Worm (Caenorhabditis elegans) whole organism, mixed stage, embryonic: Measurements from ENCODE around the gene F20D6.6.

Experiments
- elt-1 ChIP-seq: sonication (generic microtip); optimal IDR thresholded peaks from 2 replicates; lab custom pipeline; 2017; ENCODE audit warnings: missing genetic modification characterization, mild to moderate bottlenecking, missing compliant biosample characterization, antibody characterized with exemption, moderate library complexity, borderline replicate concordance; ENCODE audit not compliant: insufficient read depth
- zip-8 ChIP-seq: fragments of 150-350 bp; optimal IDR thresholded peaks from 2 replicates; lab custom pipeline; 2014; ENCODE audit warnings: missing biosample characterization, missing genetic modification characterization

DNA sequence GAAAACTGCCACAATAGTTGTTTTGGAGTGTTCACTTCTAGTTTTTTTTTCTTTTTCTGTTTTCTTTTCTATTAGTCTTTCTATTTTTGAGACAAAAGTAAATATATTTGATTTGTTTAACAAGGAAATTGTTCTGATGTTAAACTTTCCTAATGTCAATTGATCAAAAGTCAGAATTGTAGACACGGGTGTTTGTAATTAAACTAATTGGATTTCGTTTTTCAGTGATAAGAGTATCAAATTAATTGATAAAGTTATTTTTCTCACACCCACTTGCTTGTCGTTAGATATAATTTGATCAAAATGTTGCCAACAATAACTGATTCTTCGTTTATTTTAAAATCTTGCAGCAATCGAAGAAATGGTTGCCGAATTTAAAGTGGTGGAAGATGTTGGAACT is 3.5 kb downstream of the F20D6.6 start:
- TF ChIP-seq elt-1: no peak
- TF ChIP-seq zip-8 (tag; lab: Kevin White, UChicago): no peak
